Worm (Caenorhabditis elegans) whole organism, L3 larva: ENCODE measurements around the gene ruvb-1.

Experiments
- ceh-82 ChIP-seq: fragments of 150-350 bp; optimal IDR thresholded peaks from 2 replicates; lab custom pipeline; 2014; ENCODE audit warnings: missing biosample characterization, missing genetic modification characterization
- fkh-10 ChIP-seq: sonication (generic microtip); optimal IDR thresholded peaks from 2 replicates; lab custom pipeline; 2017; ENCODE audit warnings: missing biosample characterization, missing genetic modification reagents, missing genetic modification characterization
- fkh-2 ChIP-seq: fragments of 150-350 bp; optimal IDR thresholded peaks from 2 replicates; lab custom pipeline; 2014; ENCODE audit warnings: missing biosample characterization, missing genetic modification reagents, missing genetic modification characterization
- hmg-11 ChIP-seq: sonication (generic microtip); optimal IDR thresholded peaks from 2 replicates; lab custom pipeline; 2016; ENCODE audit warnings: missing genetic modification characterization, missing compliant biosample characterization
- jun-1 ChIP-seq: fragments of 150-350 bp; optimal IDR thresholded peaks from 2 replicates; lab custom pipeline; 2014; ENCODE audit warnings: missing biosample characterization, missing genetic modification reagents, missing genetic modification characterization
- nhr-237 ChIP-seq: fragments of 150-350 bp; optimal IDR thresholded peaks from 2 replicates; lab custom pipeline; 2014; ENCODE audit warnings: missing biosample characterization, missing genetic modification characterization
- nhr-28 ChIP-seq: fragments of 150-350 bp; optimal IDR thresholded peaks from 2 replicates; lab custom pipeline; 2014; ENCODE audit warnings: missing biosample characterization, missing genetic modification characterization
- pha-4 ChIP-seq: fragments of 150-350 bp; optimal IDR thresholded peaks from 2 replicates; lab custom pipeline; 2014; ENCODE audit warnings: missing biosample characterization, missing genetic modification reagents, missing genetic modification characterization
- skn-1 ChIP-seq: fragments of 150-350 bp; optimal IDR thresholded peaks from 2 replicates; lab custom pipeline; 2014; ENCODE audit warnings: missing biosample characterization, missing genetic modification characterization
- snpc-4 ChIP-seq: fragments of 150-350 bp; optimal IDR thresholded peaks from 2 replicates; lab custom pipeline; 2014; ENCODE audit warnings: missing biosample characterization, missing genetic modification characterization
- unc-39 ChIP-seq: sonication (generic microtip); optimal IDR thresholded peaks from 4 replicates; lab custom pipeline; 2017; ENCODE audit warnings: missing biosample characterization, missing genetic modification characterization
- unc-62 ChIP-seq: fragments of 150-350 bp; sonication (generic microtip); optimal IDR thresholded peaks from 4 replicates; lab custom pipeline; 2014; ENCODE audit warnings: missing biosample characterization, missing genetic modification reagents, missing genetic modification characterization
- zag-1 ChIP-seq: fragments of 150-350 bp; optimal IDR thresholded peaks from 2 replicates; lab custom pipeline; 2014; ENCODE audit warnings: missing biosample characterization, missing genetic modification characterization

ce11 chrV:9982568-9982967 lies 2.0 kb upstream of the ruvb-1 start, which contains the start of gene C27H6.9:
- TF ChIP-seq snpc-4 (tag; lab: Kevin White, UChicago) = no peak
- TF ChIP-seq zag-1 (tag; lab: Kevin White, UChicago) = no peak
- no peak for TF ChIP-seq pha-4 (tag; lab: Kevin White, UChicago)
- TF ChIP-seq jun-1 (tag; lab: Kevin White, UChicago) = no peak
- no peak for TF ChIP-seq fkh-10 (GFP tag; lab: Kevin White, UChicago)
- TF ChIP-seq nhr-237 (tag; lab: Kevin White, UChicago) = no peak
- no peak for TF ChIP-seq skn-1 (tag; lab: Kevin White, UChicago)
- no peak for TF ChIP-seq unc-62 (GFP tag; lab: Kevin White, UChicago)
- TF ChIP-seq nhr-28 (tag; lab: Kevin White, UChicago) = no peak
- no peak for TF ChIP-seq hmg-11
- TF ChIP-seq fkh-2 = no peak
- TF ChIP-seq unc-39 (tag; lab: Kevin White, UChicago) = no peak
- TF ChIP-seq ceh-82 (tag; lab: Kevin White, UChicago) = no peak
